Worm (Caenorhabditis elegans): ENCODE measurements around the gene tbc-11.

- TF ChIP-seq him-1 (tag; optimal IDR thresholded peaks at IDR 0.05) (no peak), W03F9.2 (tag; optimal IDR thresholded peaks at IDR 0.05) (no peak)
These were observed 27.9 kb downstream of the tbc-11 start for ce11 chrX:952557-953083.
